Worm (Caenorhabditis elegans): ENCODE measurements around the gene C08B6.18.

The C08B6.18 gene

DNA sequence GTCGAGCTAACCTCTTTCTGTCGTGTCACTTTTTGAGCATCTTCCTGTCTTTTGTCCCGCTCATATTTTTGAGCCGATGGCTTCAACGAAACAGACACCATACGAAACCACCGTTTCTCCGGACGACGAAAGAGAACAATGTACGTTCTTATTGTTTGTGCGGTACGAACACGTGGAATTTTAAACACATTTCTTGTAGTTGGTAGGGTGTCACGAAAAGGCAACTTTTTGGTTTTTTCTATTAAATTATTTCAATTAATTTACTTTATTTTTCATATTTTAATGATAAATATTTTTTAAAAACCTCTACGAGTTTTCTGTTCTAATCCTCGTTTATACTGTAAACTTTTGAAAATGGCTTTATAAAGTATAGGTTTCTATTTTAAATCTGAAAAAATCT lies 42.8 kb downstream of the C08B6.18 start, which contains the start of gene R04B5.11:
TSS of gene R04B5.11 (minus strand) at position 101 of the 400 bp plus-strand sequence.
- TF ChIP-seq flh-1 (GFP tag; optimal IDR thresholded peaks at IDR 0.05) (no peak), tbx-8 (GFP tag; optimal IDR thresholded peaks at IDR 0.05) (no peak), elt-3 (tag; optimal IDR thresholded peaks at IDR 0.05) (no peak), mep-1 (tag; optimal IDR thresholded peaks at IDR 0.05) (no peak), lin-13 (tag; optimal IDR thresholded peaks at IDR 0.05) (no peak), nhr-12 (tag; optimal IDR thresholded peaks at IDR 0.05) (no peak)

ce11 chrV:10090461-10090860 lies 43.5 kb downstream of the C08B6.18 start, which contains the start of gene R04B5.7:
Gene R04B5.7, minus strand, starts transcription at chrV:10090561.
- TF ChIP-seq snpc-4 (tag; optimal IDR thresholded peaks at IDR 0.05): no peak
- no peak for TF ChIP-seq sem-2 (GFP tag; optimal IDR thresholded peaks at IDR 0.05)

- TF ChIP-seq elt-1 (tag; optimal IDR thresholded peaks at IDR 0.05; ENCODE audit: borderline replicate concordance, insufficient read depth) (peak; percentile 30), elt-3 (tag; optimal IDR thresholded peaks at IDR 0.05) (peak; percentile 86), pha-4 (tag; optimal IDR thresholded peaks at IDR 0.05) (no peak), mls-2 (tag; optimal IDR thresholded peaks at IDR 0.05) (no peak), ceh-83 (GFP tag; optimal IDR thresholded peaks at IDR 0.05) (no peak), zip-8 (tag; optimal IDR thresholded peaks at IDR 0.05) (no peak), bed-3 (GFP tag; optimal IDR thresholded peaks at IDR 0.05) (no peak), cnd-1 (tag; optimal IDR thresholded peaks at IDR 0.05) (no peak), unc-120 (tag; optimal IDR thresholded peaks at IDR 0.05; ENCODE audit: poor library complexity, severe bottlenecking) (no peak), snpc-4 (tag; optimal IDR thresholded peaks at IDR 0.05) (no peak), unc-62 (GFP tag; optimal IDR thresholded peaks at IDR 0.05) (peak; percentile 62), unc-39 (tag; optimal IDR thresholded peaks at IDR 0.05) (no peak), mab-5 (tag; optimal IDR thresholded peaks at IDR 0.05) (no peak), flh-1 (GFP tag; optimal IDR thresholded peaks at IDR 0.05) (no peak), sem-2 (GFP tag; optimal IDR thresholded peaks at IDR 0.05) (no peak), lin-13 (tag; optimal IDR thresholded peaks at IDR 0.05) (no peak), ham-2 (GFP tag; optimal IDR thresholded peaks at IDR 0.05) (no peak), tbx-8 (GFP tag; optimal IDR thresholded peaks at IDR 0.05) (no peak), nhr-2 (tag; optimal IDR thresholded peaks at IDR 0.05) (no peak)
Measured at ce11 chrV:10087103-10087502, 46.8 kb downstream of the C08B6.18 start, which contains the start of gene R04B5.5. Gene R04B5.5, plus strand, starts transcription at chrV:10087480.

ce11 chrV:10086141-10086540 lies 47.8 kb downstream of the C08B6.18 start:
- TF ChIP-seq sptf-1 (tag; optimal IDR thresholded peaks at IDR 0.05) (no peak), ces-1 (GFP tag; optimal IDR thresholded peaks at IDR 0.05) (no peak), hlh-1 (tag; optimal IDR thresholded peaks at IDR 0.05) (peak; percentile 52)

ce11 chrV:10084864-10085263 lies 49.1 kb downstream of the C08B6.18 start, which contains the start of gene R04B5.6:
Gene R04B5.6, plus strand, starts transcription at chrV:10085164.
- peak; percentile 6 for TF ChIP-seq hlh-1 (tag; optimal IDR thresholded peaks at IDR 0.05)
- TF ChIP-seq ceh-83 (GFP tag; optimal IDR thresholded peaks at IDR 0.05): no peak
